Worm (Caenorhabditis elegans): Measurements from ENCODE around the gene fem-2.

- no peak for TF ChIP-seq ZK546.5 (tag; optimal IDR thresholded peaks at IDR 0.05)
- TF ChIP-seq unc-62 (GFP tag; optimal IDR thresholded peaks at IDR 0.05): peak; percentile 82
- no peak for TF ChIP-seq sea-2 (GFP tag; optimal IDR thresholded peaks at IDR 0.05)
- peak; percentile 91 for TF ChIP-seq snpc-4 (tag; optimal IDR thresholded peaks at IDR 0.05)
- TF ChIP-seq fkh-10 (GFP tag; optimal IDR thresholded peaks at IDR 0.05): no peak
- peak; percentile 97 for TF ChIP-seq elt-2 (tag; optimal IDR thresholded peaks at IDR 0.05)
These were observed 10.7 kb downstream of the fem-2 start for ce11 chrIII:623754-624153.
